Fruit fly (Drosophila melanogaster) whole organism, embryonic: Measurements from ENCODE around the gene Hecw.
A peak's percentile ranks its signal among the peaks of the same experiment; 100 is the strongest.

Experiments used
- B-H1 ChIP-seq: fragments of 200-800 bp; sonication (Bioruptor generic); IDR thresholded peaks from 3 replicates; pipeline ENCODE4 v1.3.6; 2022; ENCODE audit warnings: missing biosample characterization, missing genetic modification characterization
- Blimp-1 ChIP-seq: fragments of 200-800 bp; sonication (Bioruptor generic); optimal IDR thresholded peaks from 3 replicates; lab custom pipeline; 2018; ENCODE audit warnings: missing biosample characterization, missing genetic modification characterization, mild to moderate bottlenecking, moderate library complexity, missing genetic modification reagents
- CG10321 ChIP-seq: fragments of 200-800 bp; sonication (Bioruptor generic); IDR thresholded peaks from 2 replicates; pipeline ENCODE4 v1.3.6; 2022; ENCODE audit warnings: missing biosample characterization, missing genetic modification characterization
- CG10431 ChIP-seq: fragments of 200-800 bp; sonication (Bioruptor generic); optimal IDR thresholded peaks from 3 replicates; lab custom pipeline; 2018; ENCODE audit warnings: missing biosample characterization, mild to moderate bottlenecking, missing genetic modification characterization
- CG13775 ChIP-seq: fragments of 200-800 bp; sonication (Bioruptor generic); optimal IDR thresholded peaks from 3 replicates; lab custom pipeline; 2017; ENCODE audit warnings: missing biosample characterization, mild to moderate bottlenecking, missing genetic modification characterization
- CG14014 ChIP-seq: fragments of 200-800 bp; sonication (Bioruptor generic); IDR thresholded peaks from 2 replicates; pipeline ENCODE4 v1.3.6; 2022; ENCODE audit warnings: missing biosample characterization, missing genetic modification characterization
- CG14441 ChIP-seq: fragments of 200-800 bp; sonication (Bioruptor generic); IDR thresholded peaks from 2 replicates; pipeline ENCODE4 v1.3.6; 2022; ENCODE audit warnings: missing biosample characterization, missing genetic modification characterization
- CG18011 ChIP-seq: fragments of 200-800 bp; sonication (Bioruptor generic); optimal IDR thresholded peaks from 2 replicates; lab custom pipeline; 2017; ENCODE audit warnings: missing biosample characterization, missing genetic modification characterization, mild to moderate bottlenecking, moderate library complexity, missing genotype
- CG2202 ChIP-seq: fragments of 200-800 bp; sonication (Bioruptor generic); optimal IDR thresholded peaks from 2 replicates; lab custom pipeline; 2018; ENCODE audit warnings: missing biosample characterization, mild to moderate bottlenecking, missing genetic modification characterization
- CG32767 ChIP-seq: fragments of 200-800 bp; sonication (Bioruptor generic); IDR thresholded peaks from 2 replicates; pipeline ENCODE4 v1.3.6; 2022; ENCODE audit warnings: missing biosample characterization, missing genetic modification characterization
- CG34376 ChIP-seq: fragments of 200-800 bp; sonication (Bioruptor generic); optimal IDR thresholded peaks from 2 replicates; lab custom pipeline; 2018; ENCODE audit warnings: missing biosample characterization, mild to moderate bottlenecking, missing genetic modification characterization
- CG6254 ChIP-seq: fragments of 200-800 bp; sonication (Bioruptor generic); optimal IDR thresholded peaks from 3 replicates; lab custom pipeline; 2017; ENCODE audit warnings: mild to moderate bottlenecking, missing biosample characterization, missing genetic modification reagents, missing genetic modification characterization
- CG6765 ChIP-seq: fragments of 200-800 bp; sonication (Bioruptor generic); optimal IDR thresholded peaks from 3 replicates; lab custom pipeline; 2017; ENCODE audit warnings: missing biosample characterization, mild to moderate bottlenecking, missing genetic modification characterization
- CG7271 ChIP-seq: fragments of 200-800 bp; sonication (Bioruptor generic); optimal IDR thresholded peaks from 2 replicates; lab custom pipeline; 2018; ENCODE audit warnings: missing biosample characterization, mild to moderate bottlenecking, missing genetic modification characterization, moderate library complexity
- CG9932 ChIP-seq: fragments of 200-800 bp; sonication (Bioruptor generic); IDR thresholded peaks from 2 replicates; pipeline ENCODE4 v1.3.6; 2022; ENCODE audit warnings: missing biosample characterization, missing genetic modification characterization
- CoRest ChIP-seq: fragments of 200-800 bp; sonication (Bioruptor generic); optimal IDR thresholded peaks from 3 replicates; lab custom pipeline; 2018; ENCODE audit warnings: missing biosample characterization, mild to moderate bottlenecking, missing genetic modification characterization, moderate library complexity
- CrebB ChIP-seq: fragments of 200-800 bp; sonication (Bioruptor generic); optimal IDR thresholded peaks from 3 replicates; lab custom pipeline; 2018; ENCODE audit warnings: missing biosample characterization, mild to moderate bottlenecking, missing genetic modification characterization
- Dbx ChIP-seq: fragments of 200-800 bp; sonication (Bioruptor generic); IDR thresholded peaks from 3 replicates; pipeline ENCODE4 v1.3.6; 2022; ENCODE audit warnings: missing biosample characterization, missing genetic modification characterization
- Drgx ChIP-seq: fragments of 200-800 bp; sonication (Bioruptor generic); IDR thresholded peaks from 2 replicates; pipeline ENCODE4 v1.3.6; 2022; ENCODE audit warnings: missing biosample characterization, missing genetic modification characterization
- HLH4C ChIP-seq: fragments of 200-800 bp; sonication (Bioruptor generic); IDR thresholded peaks from 3 replicates; pipeline ENCODE4 v1.3.6; 2022; ENCODE audit warnings: missing biosample characterization, missing genetic modification characterization; ENCODE audit not compliant: partially characterized antibody
- Max ChIP-seq: fragments of 200-800 bp; sonication (Bioruptor generic); optimal IDR thresholded peaks from 2 replicates; lab custom pipeline; 2016; ENCODE audit warnings: missing biosample characterization, mild to moderate bottlenecking, missing genetic modification characterization
- Med ChIP-seq: fragments of 200-800 bp; sonication (Bioruptor generic); peaks from one replicate; lab custom pipeline; 2016; ENCODE audit warnings: missing biosample characterization, missing genetic modification characterization, mild to moderate bottlenecking, inconsistent platforms, moderate library complexity
- Meics ChIP-seq: fragments of 200-800 bp; sonication (Bioruptor generic); optimal IDR thresholded peaks from 2 replicates; lab custom pipeline; 2017; ENCODE audit warnings: missing biosample characterization, mild to moderate bottlenecking, missing genetic modification characterization
- Optix ChIP-seq: fragments of 200-800 bp; sonication (Bioruptor generic); IDR thresholded peaks from 3 replicates; pipeline ENCODE4 v1.3.6; 2022; ENCODE audit warnings: missing biosample characterization, missing genetic modification characterization
- Poxn ChIP-seq: fragments of 200-800 bp; sonication (Bioruptor generic); IDR thresholded peaks from 2 replicates; pipeline ENCODE4 v1.3.6; 2022; ENCODE audit warnings: missing biosample characterization, missing genetic modification characterization
- Sin3A ChIP-seq: fragments of >200 bp; optimal IDR thresholded peaks from 2 replicates; lab custom pipeline; 2018
- Vsx1 ChIP-seq: fragments of 200-800 bp; sonication (Bioruptor generic); optimal IDR thresholded peaks from 2 replicates; lab custom pipeline; 2017; ENCODE audit warnings: missing biosample characterization, mild to moderate bottlenecking, missing genetic modification characterization, missing genetic modification reagents
- Xbp1 ChIP-seq: fragments of 200-800 bp; sonication (Bioruptor generic); optimal IDR thresholded peaks from 3 replicates; lab custom pipeline; 2016; ENCODE audit warnings: missing biosample characterization, mild to moderate bottlenecking, missing genetic modification characterization
- amos ChIP-seq: fragments of 200-800 bp; sonication (Bioruptor generic); IDR thresholded peaks from 2 replicates; pipeline ENCODE4 v1.3.6; 2022; ENCODE audit warnings: missing biosample characterization, missing genetic modification characterization; ENCODE audit not compliant: partially characterized antibody
- chinmo ChIP-seq: fragments of 200-800 bp; sonication (Bioruptor generic); IDR thresholded peaks from 4 replicates; pipeline ENCODE4 v1.3.6; 2022; ENCODE audit warnings: missing biosample characterization, missing genetic modification characterization; ENCODE audit not compliant: partially characterized antibody
- chn ChIP-seq: fragments of 200-800 bp; sonication (Bioruptor generic); optimal IDR thresholded peaks from 2 replicates; lab custom pipeline; 2016; ENCODE audit warnings: missing biosample characterization, missing genetic modification characterization
- ci ChIP-seq: fragments of 200-800 bp; sonication (Bioruptor generic); IDR thresholded peaks from 3 replicates; pipeline ENCODE4 v1.3.6; 2022; ENCODE audit warnings: missing biosample characterization, missing genetic modification characterization
- dan ChIP-seq: fragments of 200-800 bp; sonication (Bioruptor generic); IDR thresholded peaks from 2 replicates; pipeline ENCODE4 v1.3.6; 2022; ENCODE audit warnings: missing biosample characterization, missing genetic modification characterization
- disco-r ChIP-seq: fragments of 200-800 bp; sonication (Bioruptor generic); optimal IDR thresholded peaks from 2 replicates; lab custom pipeline; 2016; ENCODE audit warnings: missing biosample characterization, missing genetic modification characterization
- fd3F ChIP-seq: fragments of 200-800 bp; sonication (Bioruptor generic); optimal IDR thresholded peaks from 2 replicates; lab custom pipeline; 2018; ENCODE audit warnings: missing biosample characterization, mild to moderate bottlenecking, missing genetic modification characterization, moderate library complexity
- grn ChIP-seq: fragments of 200-800 bp; sonication (Bioruptor generic); optimal IDR thresholded peaks from 3 replicates; lab custom pipeline; 2017; ENCODE audit warnings: missing biosample characterization, missing genetic modification characterization
- gsb-n ChIP-seq: fragments of 200-800 bp; sonication (Bioruptor generic); optimal IDR thresholded peaks from 3 replicates; lab custom pipeline; 2018; ENCODE audit warnings: missing biosample characterization, mild to moderate bottlenecking, missing genetic modification characterization
- ham ChIP-seq: fragments of 200-800 bp; sonication (Bioruptor generic); IDR thresholded peaks from 2 replicates; pipeline ENCODE4 v1.3.6; 2022; ENCODE audit warnings: missing biosample characterization, missing genetic modification characterization
- hb ChIP-seq: fragments of 200-800 bp; sonication (Bioruptor generic); IDR thresholded peaks from 3 replicates; pipeline ENCODE4 v1.3.6; 2022; ENCODE audit warnings: missing biosample characterization, missing genetic modification characterization; ENCODE audit not compliant: partially characterized antibody
- hth ChIP-seq: fragments of >200 bp; optimal IDR thresholded peaks from 2 replicates; lab custom pipeline; 2017; ENCODE audit warnings: inconsistent platforms
- nerfin-2 ChIP-seq: fragments of 200-800 bp; sonication (Bioruptor generic); IDR thresholded peaks from 2 replicates; pipeline ENCODE4 v1.3.6; 2022; ENCODE audit warnings: missing biosample characterization, missing genetic modification characterization; ENCODE audit not compliant: partially characterized antibody
- nom ChIP-seq: fragments of 200-800 bp; sonication (Bioruptor generic); optimal IDR thresholded peaks from 2 replicates; lab custom pipeline; 2017; ENCODE audit warnings: missing biosample characterization, missing genetic modification characterization, mild to moderate bottlenecking, moderate library complexity, missing genetic modification reagents
- p53 ChIP-seq: fragments of 200-800 bp; sonication (Bioruptor generic); optimal IDR thresholded peaks from 2 replicates; lab custom pipeline; 2016; ENCODE audit warnings: missing biosample characterization, missing genetic modification characterization
- pan ChIP-seq, 4 experiments: fragments of >200 bp in 3 of 4; fragments of 200-800 bp in 1 of 4; sonication (Bioruptor generic) in 1 of 4; optimal IDR thresholded peaks in 3 of 4; IDR thresholded peaks in 1 of 4; 2 replicates each; pipeline versions ENCODE4 v1.3.6 to Lab custom; 2017 to 2022; ENCODE audit warnings: missing biosample characterization in 2 of 4, missing genetic modification characterization in 2 of 4, mixed read lengths in 1 of 4
- prd ChIP-seq, 3 experiments: fragments of >200 bp in 2 of 3; fragments of 200-800 bp in 1 of 3; sonication (Bioruptor generic) in 1 of 3; optimal IDR thresholded peaks in 2 of 3; IDR thresholded peaks in 1 of 3; 2 replicates in 2 of 3; 3 replicates in 1 of 3; pipeline versions ENCODE4 v1.3.6 to Lab custom; 2017 to 2022; ENCODE audit warnings: missing biosample characterization in 1 of 3, missing genetic modification characterization in 1 of 3
- psq ChIP-seq: fragments of 200-800 bp; sonication (Bioruptor generic); optimal IDR thresholded peaks from 2 replicates; lab custom pipeline; 2017; ENCODE audit warnings: missing biosample characterization, missing genetic modification characterization
- trh ChIP-seq: fragments of 200-800 bp; sonication (Bioruptor generic); optimal IDR thresholded peaks from 2 replicates; lab custom pipeline; 2016; ENCODE audit warnings: missing biosample characterization, missing genetic modification characterization
- ttk ChIP-seq: fragments of 200-800 bp; sonication (Bioruptor generic); IDR thresholded peaks from 2 replicates; pipeline ENCODE4 v2.1.2; 2022; ENCODE audit warnings: missing biosample characterization, missing genetic modification characterization
- tup ChIP-seq: fragments of 200-800 bp; sonication (Bioruptor generic); optimal IDR thresholded peaks from 2 replicates; lab custom pipeline; 2016; ENCODE audit warnings: missing biosample characterization, mild to moderate bottlenecking, missing genetic modification characterization, moderate library complexity
- tx ChIP-seq: fragments of 200-800 bp; sonication (Bioruptor generic); optimal IDR thresholded peaks from 2 replicates; lab custom pipeline; 2016; ENCODE audit warnings: missing biosample characterization, missing genetic modification characterization

Gene Hecw

dm6 chrX:9646022-9646421 lies 37.3 kb downstream of the Hecw start (continued):
- TF ChIP-seq Xbp1 (peak; percentile 98), fd3F (GFP tag; lab: Kevin White, UChicago) (peak; percentile 90), chinmo (GFP tag; lab: Robert Waterston, UW) (peak; percentile 63; the same call in 1 of the 4 replicates), nerfin-2 (GFP tag; lab: Robert Waterston, UW) (no peak), dan (GFP tag; lab: Robert Waterston, UW) (peak; percentile 90), p53 (peak; percentile 85), hb (GFP tag; lab: Robert Waterston, UW) (no peak), Blimp-1 (peak; percentile 95), ttk (GFP tag; lab: Robert Waterston, UW) (peak; percentile 96), Med (GFP tag; lab: Kevin White, UChicago) (peak; percentile 100), CG6254 (GFP tag; lab: Kevin White, UChicago) (peak; percentile 95), Poxn (peak; percentile 79), Dbx (GFP tag; lab: Robert Waterston, UW) (peak; percentile 94), chn (GFP tag; lab: Kevin White, UChicago) (peak; percentile 98), Drgx (GFP tag; lab: Robert Waterston, UW) (peak; percentile 98), CG14441 (peak; percentile 98), CG9932 (peak; percentile 89), grn (peak; percentile 87), B-H1 (GFP tag; lab: Robert Waterston, UW) (peak; percentile 95), Optix (GFP tag; lab: Robert Waterston, UW) (peak; percentile 98), CG14014 (peak; percentile 97), ci (peak; percentile 99), CG6765 (peak; percentile 89), Vsx1 (GFP tag; lab: Kevin White, UChicago) (peak; percentile 91), gsb-n (tag; lab: Kevin White, UChicago) (peak; percentile 93), Max (peak; percentile 94), pan (optimal IDR thresholded peaks at IDR 0.05; lab: Kevin White, UChicago) (no peak), pan (GFP tag; optimal IDR thresholded peaks at IDR 0.05 in 1 of 2, IDR thresholded peaks at IDR 0.05 in 1 of 2) (peak in 1 of 2 experiments; percentile 98), CG10321 (GFP tag; lab: Robert Waterston, UW) (peak; percentile 84), amos (GFP tag; lab: Robert Waterston, UW) (no peak), CG10431 (GFP tag; lab: Kevin White, UChicago) (peak; percentile 90), CG32767 (peak; percentile 96), CG18011 (peak; percentile 83), CG13775 (peak; percentile 92), hth (lab: Kevin White, UChicago) (no peak), CG7271 (tag; lab: Kevin White, UChicago) (peak; percentile 67), ham (GFP tag; lab: Robert Waterston, UW) (peak; percentile 80), CoRest (tag; lab: Kevin White, UChicago) (peak; percentile 96), nom (GFP tag; lab: Kevin White, UChicago) (peak; percentile 97), Meics (GFP tag; lab: Kevin White, UChicago) (peak; percentile 94), trh (GFP tag; lab: Kevin White, UChicago) (peak; percentile 86), tup (GFP tag; lab: Kevin White, UChicago) (peak; percentile 95), Sin3A (lab: Kevin White, UChicago) (no peak), disco-r (GFP tag; lab: Kevin White, UChicago) (peak; percentile 93), HLH4C (GFP tag; lab: Robert Waterston, UW) (no peak), CG34376 (peak; percentile 81), prd (optimal IDR thresholded peaks at IDR 0.05; lab: Kevin White, UChicago) (no peak), prd (GFP tag; IDR thresholded peaks at IDR 0.05; lab: Robert Waterston, UW) (peak; percentile 98), CrebB (tag; lab: Kevin White, UChicago) (peak; percentile 93), psq (GFP tag; lab: Kevin White, UChicago) (peak; percentile 85), CG2202 (peak; percentile 90), tx (GFP tag; lab: Kevin White, UChicago) (peak; percentile 94)
